Worm (Caenorhabditis elegans): ENCODE data around the gene F42A9.11.

Gene F42A9.11

DNA sequence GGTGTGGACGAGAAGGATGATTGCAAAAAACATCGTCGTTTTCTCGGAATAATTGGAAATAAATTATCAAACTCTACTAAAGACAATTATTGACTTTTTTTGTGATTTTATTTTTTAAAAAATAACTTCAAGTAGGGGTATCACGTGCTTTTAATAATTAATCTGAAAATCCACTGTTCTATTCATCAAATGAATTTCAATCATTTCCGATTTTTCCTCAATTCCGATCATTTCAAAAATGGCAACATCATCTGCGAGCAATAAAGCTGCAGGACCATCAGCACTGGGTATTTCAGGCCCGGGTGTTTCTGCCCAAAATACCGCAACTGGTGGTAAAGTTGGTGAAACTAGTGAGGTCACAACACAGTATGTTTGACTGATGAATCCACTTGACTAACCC lies 10.4 kb upstream of the F42A9.11 start, which contains the start of the genes F42A9.7 and F42A9.3:
Gene F42A9.7, minus strand, starts transcription at position 101 of the 400 bp plus-strand sequence.
Gene F42A9.3, plus strand, starts transcription at position 214 of the 400 bp plus-strand sequence.
- TF ChIP-seq ceh-28 (tag; optimal IDR thresholded peaks at IDR 0.05) = no peak
- TF ChIP-seq nhr-111 (GFP tag; optimal IDR thresholded peaks at IDR 0.05) = no peak

DNA sequence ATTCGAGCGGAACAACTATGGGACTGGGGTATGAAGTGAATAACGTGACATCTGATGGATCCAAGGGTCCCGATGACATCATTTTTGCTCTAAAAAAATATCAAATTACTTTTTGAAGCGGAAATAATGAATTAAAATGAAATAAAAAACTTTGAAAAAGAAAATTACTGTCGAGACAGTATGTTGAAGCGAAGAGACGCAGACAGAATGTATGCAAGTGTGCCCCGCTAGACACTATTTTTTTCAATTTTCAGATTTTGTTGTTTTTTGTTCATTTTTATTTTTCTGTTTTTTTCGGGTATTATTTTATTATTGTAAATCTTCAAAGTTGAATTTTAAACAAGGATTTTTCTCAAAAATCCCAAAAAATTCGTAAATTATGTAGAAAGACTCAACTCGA lies 8.7 kb upstream of the F42A9.11 start, which contains the start of gene F42A9.8:
Gene F42A9.8, minus strand, starts transcription at position 88 of the 400 bp plus-strand sequence.
- TF ChIP-seq lin-38 (GFP tag; IDR thresholded peaks at IDR 0.05) (peak; percentile 56), ctbp-1 (GFP tag; IDR thresholded peaks at IDR 0.05) (no peak), dve-1 (tag; optimal IDR thresholded peaks at IDR 0.05; ENCODE audit: insufficient read depth) (no peak)

DNA sequence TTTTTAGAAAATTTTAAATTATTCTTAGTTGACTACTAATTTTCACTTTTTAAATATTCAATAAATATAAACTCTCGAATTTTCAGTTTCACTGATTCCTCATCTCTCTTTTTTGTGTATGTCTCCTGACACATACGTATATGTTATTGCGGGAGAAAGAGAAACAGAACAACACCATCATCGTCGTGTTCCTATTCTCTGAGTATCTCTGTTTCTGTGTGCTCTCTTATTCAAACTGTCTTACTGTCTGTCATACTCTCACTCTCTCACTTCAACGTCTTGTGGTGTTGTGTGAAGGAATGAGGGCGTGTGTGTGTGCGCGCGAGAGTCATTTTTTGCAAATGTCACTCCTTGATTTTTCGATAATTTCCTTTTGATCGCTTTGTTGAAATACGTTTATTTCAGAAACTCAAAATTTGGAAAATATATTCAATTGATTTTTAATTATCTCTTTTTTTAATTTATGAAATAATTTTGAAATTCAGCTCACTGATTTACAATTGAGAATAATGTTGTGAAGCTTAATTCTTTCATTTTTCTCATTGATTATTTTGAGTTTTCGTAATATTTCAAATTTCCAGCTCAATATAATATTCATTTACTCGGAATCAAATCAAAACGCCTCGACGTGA lies 7.2 kb upstream of the F42A9.11 start, which contains the start of gene lin-49:
Gene lin-49, plus strand, starts transcription at position 582 of the 632 bp plus-strand sequence.
- TF ChIP-seq nhr-6 (tag; optimal IDR thresholded peaks at IDR 0.05) = peak; percentile 76
- TF ChIP-seq mes-2 (tag; optimal IDR thresholded peaks at IDR 0.05; ENCODE audit: poor library complexity, severe bottlenecking) = peak; percentile 67
- peak; percentile 56 for TF ChIP-seq rbr-2 (tag; optimal IDR thresholded peaks at IDR 0.05)
- no peak for TF ChIP-seq nhr-42 (GFP tag; IDR thresholded peaks at IDR 0.05)
- peak; percentile 58 for TF ChIP-seq T20F7.1 (GFP tag; optimal IDR thresholded peaks at IDR 0.05)
- no peak for TF ChIP-seq pha-4 (GFP tag; IDR thresholded peaks at IDR 0.05)
- peak; percentile 65 for TF ChIP-seq pha-4 (tag; optimal IDR thresholded peaks at IDR 0.05)
- peak; percentile 86 for TF ChIP-seq hlh-11 (tag; optimal IDR thresholded peaks at IDR 0.05)
- TF ChIP-seq nhr-76 (tag; optimal IDR thresholded peaks at IDR 0.05) = no peak
- TF ChIP-seq dmd-6 (GFP tag; IDR thresholded peaks at IDR 0.05) = peak; percentile 62
- TF ChIP-seq nhr-77 (tag; optimal IDR thresholded peaks at IDR 0.05) = peak; percentile 62
- peak in 1 of 2 experiments; percentile 79 for TF ChIP-seq daf-16 (GFP tag; optimal IDR thresholded peaks at IDR 0.05)
- TF ChIP-seq daf-16 (tag; optimal IDR thresholded peaks at IDR 0.05) = peak; percentile 80
- TF ChIP-seq hlh-30 (tag; optimal IDR thresholded peaks at IDR 0.05; ENCODE audit: insufficient read depth) = peak; percentile 97
- TF ChIP-seq zfp-2 (tag; optimal IDR thresholded peaks at IDR 0.05) = no peak
- TF ChIP-seq mep-1 (tag; optimal IDR thresholded peaks at IDR 0.05) = peak; percentile 88
- TF ChIP-seq hif-1 (tag; optimal IDR thresholded peaks at IDR 0.05) = peak in 1 of 2 experiments; percentile 38
- TF ChIP-seq daf-19 (GFP tag; conservative IDR thresholded peaks at IDR 0.05) = no peak
- TF ChIP-seq hmg-1.1 (GFP tag; IDR thresholded peaks at IDR 0.05) = peak; percentile 81
- peak; percentile 41 for TF ChIP-seq nhr-25 (tag; optimal IDR thresholded peaks at IDR 0.05; ENCODE audit: borderline replicate concordance, insufficient read depth)
- no peak for TF ChIP-seq saeg-2 (GFP tag; IDR thresholded peaks at IDR 0.05)
- no peak for TF ChIP-seq madf-5 (GFP tag; IDR thresholded peaks at IDR 0.05)
- peak; percentile 68 for TF ChIP-seq mxl-3 (GFP tag; optimal IDR thresholded peaks at IDR 0.05)
- peak; percentile 87 for TF ChIP-seq dve-1 (tag; optimal IDR thresholded peaks at IDR 0.05; ENCODE audit: insufficient read depth)
- TF ChIP-seq lin-38 (GFP tag; IDR thresholded peaks at IDR 0.05) = peak; percentile 44
- TF ChIP-seq nhr-11 (tag; optimal IDR thresholded peaks at IDR 0.05) = peak; percentile 7
- peak; percentile 47 for TF ChIP-seq lin-13 (GFP tag; optimal IDR thresholded peaks at IDR 0.05)
- TF ChIP-seq mdl-1 (tag; optimal IDR thresholded peaks at IDR 0.05) = peak; percentile 9 to 83
- no peak for TF ChIP-seq tag-97 (GFP tag; IDR thresholded peaks at IDR 0.05)
- 0 out of 2 replicates have a peak, but pooled peaks have one; percentile 42 for TF ChIP-seq ctbp-1 (GFP tag; IDR thresholded peaks at IDR 0.05)
- peak; percentile 20 for TF ChIP-seq nhr-102 (tag; optimal IDR thresholded peaks at IDR 0.05)
- TF ChIP-seq nhr-48 (tag; optimal IDR thresholded peaks at IDR 0.05) = peak; percentile 12
- 0 out of 2 replicates have a peak, but pooled peaks have one; percentile 11 for TF ChIP-seq arid-1 (GFP tag; conservative IDR thresholded peaks at IDR 0.05)
- TF ChIP-seq dpl-1 (GFP tag; optimal IDR thresholded peaks at IDR 0.05) = peak; percentile 40
- TF ChIP-seq unc-39 (tag; optimal IDR thresholded peaks at IDR 0.05) = no peak
- peak in 1 of 2 experiments; percentile 10 for TF ChIP-seq unc-62 (GFP tag; optimal IDR thresholded peaks at IDR 0.05 in 1 of 2)
- no peak for TF ChIP-seq unc-62 (tag; optimal IDR thresholded peaks at IDR 0.05)
- no peak for TF ChIP-seq Y75B8A.6 (GFP tag; IDR thresholded peaks at IDR 0.05)
- TF ChIP-seq ztf-7 (tag; optimal IDR thresholded peaks at IDR 0.05) = peak; percentile 15
- TF ChIP-seq nhr-28 (tag; optimal IDR thresholded peaks at IDR 0.05) = peak; percentile 84
- TF ChIP-seq fkh-10 (GFP tag; optimal IDR thresholded peaks at IDR 0.05) = peak; percentile 1
- no peak for TF ChIP-seq lin-39 (tag; optimal IDR thresholded peaks at IDR 0.05)
- TF ChIP-seq lsy-2 (tag; optimal IDR thresholded peaks at IDR 0.05) = peak; percentile 43 to 82
